Worm (Caenorhabditis elegans) whole organism, young adult: Measurements from ENCODE around the gene F35A5.8.

Experiments used
- B0035.1 ChIP-seq: sonication (generic microtip); optimal IDR thresholded peaks from 2 replicates; lab custom pipeline; 2016; ENCODE audit warnings: missing genetic modification characterization, mild to moderate bottlenecking, missing compliant biosample characterization, missing genotype, missing genetic modification reagents
- C06A6.2 ChIP-seq: fragments of 200-800 bp; sonication (Bioruptor generic); conservative IDR thresholded peaks from 2 replicates; pipeline ENCODE4 v1.3.6; 2022; ENCODE audit warnings: missing genetic modification characterization, missing compliant biosample characterization
- F37B4.10 ChIP-seq: fragments of 200-800 bp; sonication (Bioruptor generic); IDR thresholded peaks from 2 replicates; pipeline ENCODE4 v1.3.6; 2022; ENCODE audit warnings: missing genetic modification characterization, missing compliant biosample characterization
- F57C9.4 ChIP-seq: sonication (generic microtip); optimal IDR thresholded peaks from 2 replicates; lab custom pipeline; 2017; ENCODE audit warnings: mild to moderate bottlenecking, missing genetic modification characterization, missing compliant biosample characterization
- K12H6.12 ChIP-seq: fragments of 200-800 bp; sonication (Bioruptor generic); optimal IDR thresholded peaks from 2 replicates; lab custom pipeline; 2018; ENCODE audit warnings: mild to moderate bottlenecking, missing genetic modification characterization, missing compliant biosample characterization
- Y53G8AR.9 ChIP-seq: fragments of 200-800 bp; sonication (Bioruptor generic); conservative IDR thresholded peaks from 2 replicates; pipeline ENCODE4 v1.3.6; 2022; ENCODE audit warnings: missing genetic modification reagents, missing genetic modification characterization, missing compliant biosample characterization
- Y56A3A.18 ChIP-seq: fragments of 200-800 bp; sonication (Bioruptor generic); IDR thresholded peaks from 2 replicates; pipeline ENCODE4 v1.3.6; 2022; ENCODE audit warnings: missing genetic modification reagents, missing genetic modification characterization, missing compliant biosample characterization
- Y79H2A.3 ChIP-seq: fragments of 200-800 bp; sonication (Bioruptor generic); conservative IDR thresholded peaks from 2 replicates; pipeline ENCODE4 v1.3.6; 2022; ENCODE audit warnings: missing genetic modification reagents, missing genetic modification characterization, missing compliant biosample characterization
- Y95B8A.8 ChIP-seq: fragments of 200-800 bp; sonication (Bioruptor generic); IDR thresholded peaks from 2 replicates; pipeline ENCODE4 v1.3.6; 2022; ENCODE audit warnings: missing genetic modification reagents, missing genetic modification characterization, missing compliant biosample characterization
- attf-3 ChIP-seq: fragments of 200-800 bp; sonication (Bioruptor generic); conservative IDR thresholded peaks from 2 replicates; pipeline ENCODE4 v1.3.6; 2022; ENCODE audit warnings: missing genetic modification reagents, missing genetic modification characterization, missing compliant biosample characterization
- attf-6 ChIP-seq: fragments of 200-800 bp; sonication (Bioruptor generic); IDR thresholded peaks from 2 replicates; pipeline ENCODE4 v1.3.6; 2022; ENCODE audit warnings: missing genetic modification reagents, missing genetic modification characterization, missing compliant biosample characterization
- cebp-1 ChIP-seq, 2 experiments: fragments of 200-800 bp in 1 of 2; sonication (Bioruptor generic) in 1 of 2; sonication (generic microtip) in 1 of 2; IDR thresholded peaks in 1 of 2; optimal IDR thresholded peaks in 1 of 2; 2 replicates each; pipeline versions ENCODE4 v1.3.6 to Lab custom; 2017 to 2022; ENCODE audit warnings: missing compliant biosample characterization in 2 of 2, missing genetic modification characterization in 2 of 2, mild to moderate bottlenecking in 1 of 2, missing genetic modification reagents in 1 of 2, moderate library complexity in 1 of 2
- ceh-100 ChIP-seq: fragments of 200-800 bp; sonication (Bioruptor generic); IDR thresholded peaks from 2 replicates; pipeline ENCODE4 v1.3.6; 2022; ENCODE audit warnings: missing genetic modification reagents, missing genetic modification characterization, missing compliant biosample characterization
- ceh-27 ChIP-seq: fragments of 200-800 bp; sonication (Bioruptor generic); optimal IDR thresholded peaks from 2 replicates; lab custom pipeline; 2018; ENCODE audit warnings: mild to moderate bottlenecking, missing genetic modification characterization, moderate library complexity, missing compliant biosample characterization
- ceh-91 ChIP-seq: fragments of 200-800 bp; sonication (Bioruptor generic); IDR thresholded peaks from 2 replicates; pipeline ENCODE4 v1.3.6; 2022; ENCODE audit warnings: missing genetic modification reagents, missing genetic modification characterization, missing compliant biosample characterization
- dox-1 ChIP-seq: fragments of 200-800 bp; sonication (Bioruptor generic); IDR thresholded peaks from 2 replicates; pipeline ENCODE4 v1.3.6; 2022; ENCODE audit warnings: missing genetic modification reagents, missing genetic modification characterization, missing compliant biosample characterization
- ekl-4 ChIP-seq: fragments of 200-800 bp; sonication (Bioruptor generic); IDR thresholded peaks from 2 replicates; pipeline ENCODE4 v1.3.6; 2022; ENCODE audit warnings: missing genetic modification reagents, missing genetic modification characterization, missing compliant biosample characterization
- hmg-1.2 ChIP-seq: fragments of 200-800 bp; sonication (Bioruptor generic); IDR thresholded peaks from 2 replicates; pipeline ENCODE4 v1.3.6; 2022; ENCODE audit warnings: missing genetic modification reagents, missing genetic modification characterization, missing compliant biosample characterization
- hmg-20 ChIP-seq: fragments of 200-800 bp; sonication (Bioruptor generic); IDR thresholded peaks from 2 replicates; pipeline ENCODE4 v1.3.6; 2022; ENCODE audit warnings: missing genetic modification reagents, missing genetic modification characterization, missing compliant biosample characterization
- hrde-1 ChIP-seq: sonication (generic microtip); optimal IDR thresholded peaks from 2 replicates; lab custom pipeline; 2016; ENCODE audit warnings: missing genetic modification characterization, mild to moderate bottlenecking, missing compliant biosample characterization, moderate library complexity, missing genotype, missing genetic modification reagents, borderline replicate concordance
- lin-35 ChIP-seq, 3 experiments: fragments of 150-350 bp in 2 of 3; sonication (generic microtip) in 1 of 3; optimal IDR thresholded peaks; 2 replicates each; lab custom pipeline; 2014 to 2018; ENCODE audit warnings: missing biosample characterization in 3 of 3, missing genetic modification characterization in 3 of 3, missing genetic modification reagents in 3 of 3
- lin-54 ChIP-seq: fragments of 200-800 bp; sonication (Bioruptor generic); optimal IDR thresholded peaks from 2 replicates; lab custom pipeline; 2018; ENCODE audit warnings: mild to moderate bottlenecking, missing genetic modification characterization, missing compliant biosample characterization
- lir-1 ChIP-seq: fragments of 200-800 bp; sonication (Bioruptor generic); conservative IDR thresholded peaks from 2 replicates; pipeline ENCODE4 v1.3.6; 2022; ENCODE audit warnings: missing genetic modification reagents, missing genetic modification characterization, missing compliant biosample characterization
- madf-8 ChIP-seq: fragments of 200-800 bp; sonication (Bioruptor generic); conservative IDR thresholded peaks from 2 replicates; pipeline ENCODE4 v1.3.6; 2022; ENCODE audit warnings: missing genetic modification reagents, missing genetic modification characterization, missing compliant biosample characterization
- mcd-1 ChIP-seq: fragments of 200-800 bp; sonication (Bioruptor generic); IDR thresholded peaks from 2 replicates; pipeline ENCODE4 v1.3.6; 2022; ENCODE audit warnings: missing genetic modification reagents, missing genetic modification characterization, missing compliant biosample characterization
- mel-28 ChIP-seq: sonication (generic microtip); optimal IDR thresholded peaks from 2 replicates; lab custom pipeline; 2016; ENCODE audit warnings: borderline replicate concordance, mild to moderate bottlenecking, missing genetic modification characterization, missing compliant biosample characterization
- nfyb-1 ChIP-seq: fragments of 200-800 bp; sonication (Bioruptor generic); IDR thresholded peaks from 2 replicates; pipeline ENCODE4 v1.3.6; 2022; ENCODE audit warnings: missing genetic modification reagents, missing genetic modification characterization, missing compliant biosample characterization
- nhr-179 ChIP-seq: sonication (generic microtip); optimal IDR thresholded peaks from 2 replicates; lab custom pipeline; 2016; ENCODE audit warnings: mild to moderate bottlenecking, missing genetic modification characterization, missing compliant biosample characterization
- nhr-80 ChIP-seq: sonication (generic microtip); optimal IDR thresholded peaks from 2 replicates; lab custom pipeline; 2016; ENCODE audit warnings: missing genetic modification characterization, missing compliant biosample characterization
- pbrm-1 ChIP-seq: fragments of 200-800 bp; sonication (Bioruptor generic); IDR thresholded peaks from 2 replicates; pipeline ENCODE4 v1.3.6; 2022; ENCODE audit warnings: missing genetic modification reagents, missing genetic modification characterization, missing compliant biosample characterization
- pha-4 ChIP-seq: fragments of 150-350 bp; sonication (generic microtip); optimal IDR thresholded peaks from 2 replicates; lab custom pipeline; 2014; ENCODE audit warnings: missing biosample characterization, missing genetic modification reagents, missing genetic modification characterization
- rcor-1 ChIP-seq: fragments of 200-800 bp; sonication (Bioruptor generic); IDR thresholded peaks from 2 replicates; pipeline ENCODE4 v1.3.6; 2022; ENCODE audit warnings: missing genetic modification reagents, missing genetic modification characterization, missing compliant biosample characterization
- rec-8 ChIP-seq, 2 experiments: sonication (generic microtip); optimal IDR thresholded peaks; 2 replicates each; lab custom pipeline; 2016; ENCODE audit warnings: mild to moderate bottlenecking in 2 of 2, missing genetic modification characterization in 2 of 2, missing genetic modification reagents in 2 of 2, missing genotype in 2 of 2, missing biosample characterization in 1 of 2, missing compliant biosample characterization in 1 of 2, moderate library complexity in 1 of 2
- snpc-4 ChIP-seq, 5 experiments: fragments of 150-350 bp in 1 of 5; sonication (generic microtip) in 4 of 5; optimal IDR thresholded peaks; 2 replicates each; lab custom pipeline; 2014 to 2018; ENCODE audit warnings: missing genetic modification characterization in 5 of 5, missing biosample characterization in 3 of 5, antibody characterized with exemption in 2 of 5, mild to moderate bottlenecking in 2 of 5, missing compliant biosample characterization in 2 of 5, missing genotype in 2 of 5, moderate library complexity in 2 of 5, missing genetic modification reagents in 1 of 5
- somi-1 ChIP-seq: fragments of 200-800 bp; sonication (Bioruptor generic); optimal IDR thresholded peaks from 2 replicates; lab custom pipeline; 2018; ENCODE audit warnings: mild to moderate bottlenecking, missing genetic modification characterization, missing compliant biosample characterization
- tbp1 ChIP-seq: fragments of 200-800 bp; sonication (Bioruptor generic); optimal IDR thresholded peaks from 2 replicates; lab custom pipeline; 2018; ENCODE audit warnings: mild to moderate bottlenecking, missing genetic modification characterization, missing compliant biosample characterization
- xnd-1 ChIP-seq: sonication (generic microtip); optimal IDR thresholded peaks from 2 replicates; lab custom pipeline; 2016; ENCODE audit warnings: missing genotype, missing genetic modification reagents, missing genetic modification characterization, missing compliant biosample characterization
- zfh-2 ChIP-seq: fragments of 200-800 bp; sonication (Bioruptor generic); conservative IDR thresholded peaks from 2 replicates; pipeline ENCODE4 v1.3.6; 2022; ENCODE audit warnings: missing genetic modification reagents, missing genetic modification characterization, missing compliant biosample characterization
- ztf-18 ChIP-seq: sonication (generic microtip); optimal IDR thresholded peaks from 2 replicates; lab custom pipeline; 2016; ENCODE audit warnings: missing genotype, mild to moderate bottlenecking, missing genetic modification characterization, missing compliant biosample characterization
- ztf-22 ChIP-seq: fragments of 200-800 bp; sonication (Bioruptor generic); optimal IDR thresholded peaks from 2 replicates; lab custom pipeline; 2018; ENCODE audit warnings: mild to moderate bottlenecking, missing genetic modification characterization, moderate library complexity, missing compliant biosample characterization

Gene F35A5.8

ce11 chrX:3803314-3803713 is at the start of gene F35A5.8:
F35A5.8 (minus strand) TSS chrX:3803464.
- no peak for TF ChIP-seq snpc-4 (GFP tag; optimal IDR thresholded peaks at IDR 0.05; lab: Kevin White, UChicago)
- peak in 2 of 4 experiments; percentile 44 to 53 for TF ChIP-seq snpc-4 (tag; optimal IDR thresholded peaks at IDR 0.05; lab: Kevin White, UChicago)
- 0 out of 2 replicates have a peak, but pooled peaks have one; percentile 36 for TF ChIP-seq Y53G8AR.9 (GFP tag; lab: Robert Waterston, UW)
- peak; percentile 16 for TF ChIP-seq K12H6.12 (tag; lab: Kevin White, UChicago)
- peak; percentile 54 for TF ChIP-seq nhr-80 (tag; lab: Kevin White, UChicago)
- peak; percentile 94 for TF ChIP-seq ztf-18 (tag; lab: Kevin White, UChicago)
- peak in 1 of 3 experiments; percentile 70 for TF ChIP-seq lin-35 (GFP tag; optimal IDR thresholded peaks at IDR 0.05; lab: Kevin White, UChicago)
- TF ChIP-seq rcor-1 (GFP tag; lab: Robert Waterston, UW): 0 out of 2 replicates have a peak, but pooled peaks have one; percentile 11
- no peak for TF ChIP-seq nfyb-1
- TF ChIP-seq attf-6 (GFP tag; lab: Robert Waterston, UW): no peak
- TF ChIP-seq lin-54: peak; percentile 37
- no peak for TF ChIP-seq C06A6.2 (GFP tag; lab: Robert Waterston, UW)
- TF ChIP-seq dox-1: 0 out of 2 replicates have a peak, but pooled peaks have one; percentile 39
- TF ChIP-seq mcd-1: peak; percentile 48
- TF ChIP-seq tbp1 (GFP tag; lab: Kevin White, UChicago): peak; percentile 30
- no peak for TF ChIP-seq F37B4.10 (GFP tag; lab: Robert Waterston, UW)
- 0 out of 2 replicates have a peak, but pooled peaks have one; percentile 12 for TF ChIP-seq Y56A3A.18 (GFP tag; lab: Robert Waterston, UW)
- no peak for TF ChIP-seq hrde-1 (tag; lab: Kevin White, UChicago)
- TF ChIP-seq pbrm-1 (GFP tag; lab: Robert Waterston, UW): 0 out of 2 replicates have a peak, but pooled peaks have one; percentile 19
- peak; percentile 7 for TF ChIP-seq ceh-27 (GFP tag; lab: Kevin White, UChicago)
- TF ChIP-seq xnd-1 (tag; lab: Kevin White, UChicago): no peak
- peak; percentile 32 for TF ChIP-seq hmg-1.2 (GFP tag; lab: Robert Waterston, UW)
- TF ChIP-seq Y95B8A.8 (GFP tag; lab: Robert Waterston, UW): no peak

- TF ChIP-seq rec-8 (tag; optimal IDR thresholded peaks at IDR 0.05; lab: Kevin White, UChicago): no peak
- TF ChIP-seq nhr-80 (tag; lab: Kevin White, UChicago): peak; percentile 76
- no peak for TF ChIP-seq ztf-22 (GFP tag; lab: Kevin White, UChicago)
- no peak for TF ChIP-seq cebp-1 (GFP tag; IDR thresholded peaks at IDR 0.05; lab: Robert Waterston, UW)
- TF ChIP-seq cebp-1 (tag; optimal IDR thresholded peaks at IDR 0.05; lab: Kevin White, UChicago): peak; percentile 2
- no peak for TF ChIP-seq pha-4 (tag; lab: Kevin White, UChicago)
- TF ChIP-seq ceh-100 (GFP tag; lab: Robert Waterston, UW): no peak
- TF ChIP-seq B0035.1 (tag; lab: Kevin White, UChicago): no peak
- no peak for TF ChIP-seq F57C9.4 (tag; lab: Kevin White, UChicago)
- TF ChIP-seq hmg-20 (GFP tag; lab: Robert Waterston, UW): no peak
- no peak for TF ChIP-seq attf-6 (GFP tag; lab: Robert Waterston, UW)
- TF ChIP-seq Y79H2A.3: no peak
Measured at ce11 chrX:3842398-3842896, 39.2 kb upstream of the F35A5.8 start, which contains the start of gene ttr-48. ttr-48 (minus strand) TSS chrX:3842448.

ce11 chrX:3839172-3839571 is 35.9 kb upstream of the F35A5.8 start:
- TF ChIP-seq zfh-2 (GFP tag; lab: Robert Waterston, UW) (no peak), nhr-80 (tag; lab: Kevin White, UChicago) (no peak), somi-1 (GFP tag; lab: Kevin White, UChicago) (peak; percentile 46), madf-8 (GFP tag; lab: Robert Waterston, UW) (no peak), ceh-91 (no peak), attf-3 (GFP tag; lab: Robert Waterston, UW) (no peak), lir-1 (no peak), ekl-4 (GFP tag; lab: Robert Waterston, UW) (no peak), Y95B8A.8 (GFP tag; lab: Robert Waterston, UW) (no peak), mel-28 (tag; lab: Kevin White, UChicago) (no peak), nhr-179 (tag; lab: Kevin White, UChicago) (no peak), K12H6.12 (tag; lab: Kevin White, UChicago) (peak; percentile 45)
